Worm (Caenorhabditis elegans) whole organism, L1 larva: ENCODE measurements around the gene pfkb-1.2.

Experiments
- Y116A8C.19 ChIP-seq: sonication (generic microtip); optimal IDR thresholded peaks from 2 replicates; lab custom pipeline; 2016; ENCODE audit warnings: missing compliant biosample characterization, missing genetic modification characterization, borderline replicate concordance
- aly-2 ChIP-seq: fragments of 150-350 bp; optimal IDR thresholded peaks from 2 replicates; lab custom pipeline; 2014; ENCODE audit warnings: missing biosample characterization, missing genetic modification characterization
- ces-1 ChIP-seq: fragments of 150-350 bp; optimal IDR thresholded peaks from 2 replicates; lab custom pipeline; 2014; ENCODE audit warnings: missing biosample characterization, missing genetic modification reagents, missing genetic modification characterization
- fos-1 ChIP-seq: fragments of 150-350 bp; optimal IDR thresholded peaks from 2 replicates; lab custom pipeline; 2014; ENCODE audit warnings: missing biosample characterization, missing genetic modification characterization
- lin-35 ChIP-seq, 2 experiments: fragments of 150-350 bp; optimal IDR thresholded peaks; 2 replicates each; lab custom pipeline; 2014; ENCODE audit warnings: missing biosample characterization in 2 of 2, missing genetic modification characterization in 2 of 2, missing genetic modification reagents in 2 of 2
- lin-39 ChIP-seq: fragments of 150-350 bp; optimal IDR thresholded peaks from 2 replicates; lab custom pipeline; 2014; ENCODE audit warnings: missing biosample characterization, missing genetic modification reagents, missing genetic modification characterization
- mdl-1 ChIP-seq, 2 experiments: fragments of 150-350 bp; optimal IDR thresholded peaks; 2 replicates each; lab custom pipeline; 2014 to 2017; ENCODE audit warnings: missing biosample characterization in 2 of 2, missing genetic modification characterization in 2 of 2, inconsistent platforms in 1 of 2
- nhr-28 ChIP-seq: fragments of 150-350 bp; optimal IDR thresholded peaks from 2 replicates; lab custom pipeline; 2014; ENCODE audit warnings: missing biosample characterization, missing genetic modification characterization
- nhr-77 ChIP-seq: fragments of 150-350 bp; optimal IDR thresholded peaks from 2 replicates; lab custom pipeline; 2014; ENCODE audit warnings: missing biosample characterization, missing genetic modification characterization
- sptf-1 ChIP-seq: fragments of 150-350 bp; optimal IDR thresholded peaks from 2 replicates; lab custom pipeline; 2014; ENCODE audit warnings: missing biosample characterization, missing genetic modification characterization
- tlp-1 ChIP-seq: fragments of 150-350 bp; optimal IDR thresholded peaks from 2 replicates; lab custom pipeline; 2014; ENCODE audit warnings: missing biosample characterization, missing genetic modification characterization

DNA sequence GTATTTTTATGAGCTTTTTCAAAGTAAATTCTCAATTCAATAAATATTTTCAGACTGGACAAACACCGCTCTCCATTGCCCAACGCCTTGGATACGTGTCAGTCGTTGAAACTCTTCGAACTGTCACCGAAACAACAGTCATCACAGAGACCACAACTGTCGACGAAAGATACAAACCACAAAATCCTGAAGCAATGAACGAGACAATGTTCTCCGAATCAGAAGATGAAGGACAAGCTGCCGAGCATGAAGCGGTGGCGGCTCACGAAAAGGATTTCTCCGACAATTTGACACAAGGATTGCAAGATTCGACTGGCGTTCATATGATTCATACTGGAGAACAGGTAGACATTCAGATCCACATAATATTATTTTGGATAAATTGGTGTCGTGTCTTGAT, 38.1 kb downstream of the pfkb-1.2 start:
- TF ChIP-seq lin-39 (tag; lab: Kevin White, UChicago) (no peak), mdl-1 (tag; optimal IDR thresholded peaks at IDR 0.05; lab: Kevin White, UChicago) (no peak), Y116A8C.19 (tag; lab: Kevin White, UChicago) (no peak), aly-2 (tag; lab: Kevin White, UChicago) (no peak), sptf-1 (no peak), nhr-28 (tag; lab: Kevin White, UChicago) (no peak), lin-35 (GFP tag; optimal IDR thresholded peaks at IDR 0.05; lab: Kevin White, UChicago) (no peak), ces-1 (GFP tag; lab: Kevin White, UChicago) (no peak), tlp-1 (tag; lab: Kevin White, UChicago) (no peak), nhr-77 (no peak), fos-1 (tag; lab: Kevin White, UChicago) (no peak)
